Worm (Caenorhabditis elegans) whole organism, late embryonic: ENCODE measurements around the gene ZK1290.14.

Source experiments
- F13H6.1 ChIP-seq: sonication (generic microtip); optimal IDR thresholded peaks from 2 replicates; lab custom pipeline; 2016; ENCODE audit warnings: missing genetic modification characterization, missing compliant biosample characterization
- T23F11.4 ChIP-seq: fragments of 200-800 bp; sonication (Bioruptor generic); optimal IDR thresholded peaks from 2 replicates; lab custom pipeline; 2018; ENCODE audit warnings: mild to moderate bottlenecking, missing genetic modification characterization, missing compliant biosample characterization
- Y22D7AL.16 ChIP-seq: sonication (generic microtip); optimal IDR thresholded peaks from 2 replicates; lab custom pipeline; 2016; ENCODE audit warnings: missing genetic modification characterization, missing compliant biosample characterization
- ceh-19 ChIP-seq: fragments of 200-800 bp; sonication (Bioruptor generic); optimal IDR thresholded peaks from 2 replicates; lab custom pipeline; 2018; ENCODE audit warnings: mild to moderate bottlenecking, missing genetic modification characterization, missing compliant biosample characterization
- ceh-22 ChIP-seq: sonication (generic microtip); optimal IDR thresholded peaks from 2 replicates; lab custom pipeline; 2017; ENCODE audit warnings: missing biosample characterization, missing genetic modification characterization
- ceh-24 ChIP-seq: sonication (generic microtip); optimal IDR thresholded peaks from 2 replicates; lab custom pipeline; 2016; ENCODE audit warnings: mild to moderate bottlenecking, missing genetic modification characterization, missing compliant biosample characterization
- ceh-31 ChIP-seq: sonication (generic microtip); optimal IDR thresholded peaks from 2 replicates; lab custom pipeline; 2016; ENCODE audit warnings: missing genetic modification characterization, missing compliant biosample characterization
- ceh-9 ChIP-seq: sonication (generic microtip); optimal IDR thresholded peaks from 2 replicates; lab custom pipeline; 2016; ENCODE audit warnings: mild to moderate bottlenecking, missing genetic modification characterization, inconsistent platforms, missing compliant biosample characterization
- che-1 ChIP-seq: sonication (generic microtip); optimal IDR thresholded peaks from 2 replicates; lab custom pipeline; 2016; ENCODE audit warnings: mild to moderate bottlenecking, missing genetic modification characterization, missing compliant biosample characterization
- dve-1 ChIP-seq: sonication (generic microtip); optimal IDR thresholded peaks from 2 replicates; lab custom pipeline; 2017; ENCODE audit warnings: antibody characterized with exemption, mild to moderate bottlenecking, missing genetic modification characterization, missing compliant biosample characterization
- elt-2 ChIP-seq: sonication (generic microtip); optimal IDR thresholded peaks from 2 replicates; lab custom pipeline; 2016; ENCODE audit warnings: missing genetic modification reagents, missing genetic modification characterization, missing compliant biosample characterization
- ets-4 ChIP-seq: sonication (generic microtip); optimal IDR thresholded peaks from 2 replicates; lab custom pipeline; 2016; ENCODE audit warnings: missing genetic modification characterization, missing compliant biosample characterization
- eyg-1 ChIP-seq: sonication (generic microtip); optimal IDR thresholded peaks from 2 replicates; lab custom pipeline; 2016; ENCODE audit warnings: missing genotype, missing genetic modification characterization, missing compliant biosample characterization
- fkh-10 ChIP-seq: fragments of 150-350 bp; optimal IDR thresholded peaks from 2 replicates; lab custom pipeline; 2014; ENCODE audit warnings: missing biosample characterization, missing genetic modification reagents, missing genetic modification characterization
- hlh-13 ChIP-seq: fragments of 200-800 bp; sonication (Bioruptor generic); optimal IDR thresholded peaks from 2 replicates; lab custom pipeline; 2018; ENCODE audit warnings: mild to moderate bottlenecking, missing genetic modification characterization, missing compliant biosample characterization
- lin-11 ChIP-seq: fragments of 200-800 bp; sonication (Bioruptor generic); optimal IDR thresholded peaks from 2 replicates; lab custom pipeline; 2018; ENCODE audit warnings: mild to moderate bottlenecking, missing genetic modification characterization, missing compliant biosample characterization
- madf-2 ChIP-seq: sonication (generic microtip); optimal IDR thresholded peaks from 2 replicates; lab custom pipeline; 2017; ENCODE audit warnings: missing genetic modification characterization, missing compliant biosample characterization
- mec-3 ChIP-seq: sonication (generic microtip); optimal IDR thresholded peaks from 2 replicates; lab custom pipeline; 2016; ENCODE audit warnings: borderline replicate concordance, missing genetic modification characterization, missing compliant biosample characterization
- nfya-1 ChIP-seq: sonication (generic microtip); optimal IDR thresholded peaks from 2 replicates; lab custom pipeline; 2017; ENCODE audit warnings: missing genetic modification characterization, mild to moderate bottlenecking, missing compliant biosample characterization, antibody characterized with exemption, moderate library complexity
- nhr-232 ChIP-seq: sonication (generic microtip); optimal IDR thresholded peaks from 2 replicates; lab custom pipeline; 2016; ENCODE audit warnings: missing genetic modification characterization, missing compliant biosample characterization
- npax-4 ChIP-seq: sonication (generic microtip); optimal IDR thresholded peaks from 2 replicates; lab custom pipeline; 2016; ENCODE audit warnings: missing genetic modification characterization, missing compliant biosample characterization
- odd-2 ChIP-seq: sonication (generic microtip); optimal IDR thresholded peaks from 2 replicates; lab custom pipeline; 2017; ENCODE audit warnings: antibody characterized with exemption, mild to moderate bottlenecking, missing genetic modification characterization, missing compliant biosample characterization
- pat-9 ChIP-seq: fragments of 200-800 bp; sonication (Bioruptor generic); optimal IDR thresholded peaks from 2 replicates; lab custom pipeline; 2018; ENCODE audit warnings: mild to moderate bottlenecking, missing genetic modification characterization, moderate library complexity, missing compliant biosample characterization
- pha-4 ChIP-seq: fragments of 150-350 bp; optimal IDR thresholded peaks from 2 replicates; lab custom pipeline; 2018; ENCODE audit warnings: missing biosample characterization, missing genetic modification reagents, missing genetic modification characterization
- pros-1 ChIP-seq: fragments of 150-350 bp; optimal IDR thresholded peaks from 2 replicates; lab custom pipeline; 2014; ENCODE audit warnings: missing biosample characterization, missing genetic modification reagents, missing genetic modification characterization
- ref-2 ChIP-seq: sonication (generic microtip); optimal IDR thresholded peaks from 2 replicates; lab custom pipeline; 2016; ENCODE audit warnings: missing genetic modification characterization, missing compliant biosample characterization
- rnt-1 ChIP-seq: sonication (generic microtip); optimal IDR thresholded peaks from 2 replicates; lab custom pipeline; 2016; ENCODE audit warnings: missing genetic modification characterization, missing compliant biosample characterization
- sox-2 ChIP-seq: fragments of 200-800 bp; sonication (Bioruptor generic); IDR thresholded peaks from 2 replicates; pipeline ENCODE4 v1.3.6; 2022; ENCODE audit warnings: missing genetic modification reagents, missing genetic modification characterization, missing compliant biosample characterization
- sox-4 ChIP-seq: sonication (generic microtip); optimal IDR thresholded peaks from 2 replicates; lab custom pipeline; 2017; ENCODE audit warnings: mild to moderate bottlenecking, missing genetic modification characterization, inconsistent platforms, missing compliant biosample characterization
- syd-9 ChIP-seq: sonication (generic microtip); optimal IDR thresholded peaks from 2 replicates; lab custom pipeline; 2016; ENCODE audit warnings: mild to moderate bottlenecking, missing genetic modification characterization, moderate library complexity, missing compliant biosample characterization
- tbx-7 ChIP-seq: sonication (generic microtip); optimal IDR thresholded peaks from 2 replicates; lab custom pipeline; 2016; ENCODE audit warnings: missing genotype, missing genetic modification characterization, missing compliant biosample characterization
- ttx-3 ChIP-seq: sonication (generic microtip); optimal IDR thresholded peaks from 2 replicates; lab custom pipeline; 2016; ENCODE audit warnings: missing genetic modification reagents, missing genetic modification characterization, missing compliant biosample characterization
- unc-3 ChIP-seq, 2 experiments: fragments of 200-800 bp in 1 of 2; sonication (Bioruptor generic) in 1 of 2; sonication (generic microtip) in 1 of 2; conservative IDR thresholded peaks in 1 of 2; optimal IDR thresholded peaks in 1 of 2; 2 replicates each; pipeline versions ENCODE4 v1.3.6 to Lab custom; 2016 to 2022; ENCODE audit warnings: missing compliant biosample characterization in 2 of 2, missing genetic modification characterization in 2 of 2, missing genetic modification reagents in 1 of 2
- unc-42 ChIP-seq: sonication (generic microtip); optimal IDR thresholded peaks from 2 replicates; lab custom pipeline; 2016; ENCODE audit warnings: missing genotype, missing genetic modification characterization, missing compliant biosample characterization
- unc-55 ChIP-seq: sonication (generic microtip); optimal IDR thresholded peaks from 2 replicates; lab custom pipeline; 2017; ENCODE audit warnings: missing biosample characterization, missing genetic modification reagents, missing genetic modification characterization
- unc-86 ChIP-seq: sonication (generic microtip); optimal IDR thresholded peaks from 2 replicates; lab custom pipeline; 2016; ENCODE audit warnings: missing genetic modification characterization, missing compliant biosample characterization

The ZK1290.14 gene

ce11 chrII:7525458-7525857 lies 29.9 kb downstream of the ZK1290.14 start, which contains the start of the genes ZK1290.7 and rnh-1.1:
Gene ZK1290.7, minus strand, starts transcription at chrII:7525558.
Gene rnh-1.1, plus strand, starts transcription at chrII:7525738.
- TF ChIP-seq madf-2 (tag; lab: Kevin White, UChicago): no peak
- no peak for TF ChIP-seq eyg-1 (tag; lab: Kevin White, UChicago)
- no peak for TF ChIP-seq tbx-7
- no peak for TF ChIP-seq ceh-22 (tag; lab: Kevin White, UChicago)
- no peak for TF ChIP-seq dve-1 (tag; lab: Kevin White, UChicago)
- TF ChIP-seq T23F11.4 (GFP tag; lab: Kevin White, UChicago): no peak
- TF ChIP-seq odd-2: no peak
- TF ChIP-seq Y22D7AL.16: no peak
- TF ChIP-seq ref-2 (tag; lab: Kevin White, UChicago): no peak
- TF ChIP-seq unc-55 (GFP tag; lab: Kevin White, UChicago): no peak
- no peak for TF ChIP-seq unc-3 (GFP tag; conservative IDR thresholded peaks at IDR 0.05; lab: Robert Waterston, UW)
- no peak for TF ChIP-seq unc-3 (tag; optimal IDR thresholded peaks at IDR 0.05; lab: Kevin White, UChicago)
- TF ChIP-seq nfya-1 (tag; lab: Kevin White, UChicago): no peak

- TF ChIP-seq ets-4 (no peak), dve-1 (tag; lab: Kevin White, UChicago) (no peak), ceh-22 (tag; lab: Kevin White, UChicago) (no peak)
These were observed 32.1 kb downstream of the ZK1290.14 start, which contains the start of gene ZK1290.15 for ce11 chrII:7523281-7523680. Gene ZK1290.15, plus strand, starts transcription at chrII:7523581.

ce11 chrII:7521420-7521819 lies 34.0 kb downstream of the ZK1290.14 start:
- TF ChIP-seq ceh-19 (GFP tag; lab: Kevin White, UChicago) (no peak), fkh-10 (GFP tag; lab: Kevin White, UChicago) (no peak), unc-42 (tag; lab: Kevin White, UChicago) (no peak), odd-2 (no peak), hlh-13 (GFP tag; lab: Kevin White, UChicago) (no peak), mec-3 (tag; lab: Kevin White, UChicago) (no peak), ceh-24 (tag; lab: Kevin White, UChicago) (no peak), pros-1 (tag; lab: Kevin White, UChicago) (no peak), sox-2 (no peak), eyg-1 (tag; lab: Kevin White, UChicago) (no peak), unc-3 (GFP tag; conservative IDR thresholded peaks at IDR 0.05; lab: Robert Waterston, UW) (no peak), unc-3 (tag; optimal IDR thresholded peaks at IDR 0.05; lab: Kevin White, UChicago) (no peak), nhr-232 (tag; lab: Kevin White, UChicago) (no peak), pat-9 (no peak), rnt-1 (tag; lab: Kevin White, UChicago) (no peak), npax-4 (no peak)

- TF ChIP-seq rnt-1 (tag; lab: Kevin White, UChicago) (no peak), sox-4 (no peak), ceh-31 (tag; lab: Kevin White, UChicago) (no peak), F13H6.1 (no peak), madf-2 (tag; lab: Kevin White, UChicago) (no peak), pat-9 (no peak), unc-86 (no peak), ttx-3 (tag; lab: Kevin White, UChicago) (no peak), elt-2 (tag; lab: Kevin White, UChicago) (no peak), odd-2 (no peak)
These were observed 36.2 kb downstream of the ZK1290.14 start, which contains the start of gene glb-9 for ce11 chrII:7519221-7519620. Gene glb-9, minus strand, starts transcription at chrII:7519321.

ce11 chrII:7505005-7505404 lies 50.4 kb downstream of the ZK1290.14 start, which contains the start of gene C28F5.1:
Gene C28F5.1, plus strand, starts transcription at chrII:7505305.
- TF ChIP-seq ceh-31 (tag; lab: Kevin White, UChicago) (no peak), T23F11.4 (GFP tag; lab: Kevin White, UChicago) (no peak), che-1 (tag; lab: Kevin White, UChicago) (no peak), npax-4 (no peak), lin-11 (no peak), madf-2 (tag; lab: Kevin White, UChicago) (no peak), pha-4 (no peak), ceh-9 (tag; lab: Kevin White, UChicago) (no peak), syd-9 (tag; lab: Kevin White, UChicago) (no peak)
